Worm (Caenorhabditis elegans) whole organism, mixed stage, embryonic: ENCODE results near the gene sri-54.
"Not testable (repeated sequence)": the region's sequence is repeated elsewhere in the genome, so short reads cannot be mapped to it uniquely, and the experiment has no call there.

Source experiments
- M03D4.4 ChIP-seq: sonication (generic microtip); optimal IDR thresholded peaks from 2 replicates; lab custom pipeline; 2017; ENCODE audit warnings: mild to moderate bottlenecking, missing genetic modification characterization, missing compliant biosample characterization
- bed-3 ChIP-seq: fragments of 200-800 bp; sonication (Bioruptor generic); optimal IDR thresholded peaks from 3 replicates; lab custom pipeline; 2018; ENCODE audit warnings: mild to moderate bottlenecking, missing genetic modification characterization, moderate library complexity, missing compliant biosample characterization
- blmp-1 ChIP-seq: fragments of 150-350 bp; optimal IDR thresholded peaks from 2 replicates; lab custom pipeline; 2014; ENCODE audit warnings: missing biosample characterization, missing genetic modification characterization
- ceh-39 ChIP-seq: fragments of 150-350 bp; optimal IDR thresholded peaks from 2 replicates; lab custom pipeline; 2014; ENCODE audit warnings: missing biosample characterization, missing genetic modification characterization
- ceh-43 ChIP-seq: fragments of 200-800 bp; sonication (Bioruptor generic); optimal IDR thresholded peaks from 2 replicates; lab custom pipeline; 2018; ENCODE audit warnings: mild to moderate bottlenecking, missing genetic modification characterization, moderate library complexity, missing compliant biosample characterization
- ceh-83 ChIP-seq: fragments of 200-800 bp; sonication (Bioruptor generic); optimal IDR thresholded peaks from 2 replicates; lab custom pipeline; 2018; ENCODE audit warnings: mild to moderate bottlenecking, missing genetic modification characterization, missing compliant biosample characterization
- drap-1 ChIP-seq: fragments of 200-800 bp; sonication (Bioruptor generic); optimal IDR thresholded peaks from 3 replicates; lab custom pipeline; 2018; ENCODE audit warnings: mild to moderate bottlenecking, missing genetic modification characterization, missing compliant biosample characterization
- elt-1 ChIP-seq: sonication (generic microtip); optimal IDR thresholded peaks from 2 replicates; lab custom pipeline; 2017; ENCODE audit warnings: missing genetic modification characterization, mild to moderate bottlenecking, missing compliant biosample characterization, antibody characterized with exemption, moderate library complexity, borderline replicate concordance; ENCODE audit not compliant: insufficient read depth
- elt-3 ChIP-seq: fragments of 150-350 bp; optimal IDR thresholded peaks from 2 replicates; lab custom pipeline; 2014; ENCODE audit warnings: missing biosample characterization, missing genetic modification characterization
- flh-1 ChIP-seq: fragments of 200-800 bp; sonication (Bioruptor generic); optimal IDR thresholded peaks from 2 replicates; lab custom pipeline; 2018; ENCODE audit warnings: mild to moderate bottlenecking, missing genetic modification characterization, moderate library complexity, missing compliant biosample characterization
- ham-2 ChIP-seq: fragments of 200-800 bp; sonication (Bioruptor generic); optimal IDR thresholded peaks from 2 replicates; lab custom pipeline; 2018; ENCODE audit warnings: mild to moderate bottlenecking, missing genetic modification characterization, missing compliant biosample characterization
- hlh-1 ChIP-seq: fragments of 150-350 bp; optimal IDR thresholded peaks from 2 replicates; lab custom pipeline; 2014; ENCODE audit warnings: missing biosample characterization, missing genetic modification reagents, missing genetic modification characterization
- lin-13 ChIP-seq: fragments of 150-350 bp; optimal IDR thresholded peaks from 2 replicates; lab custom pipeline; 2014; ENCODE audit warnings: missing biosample characterization, missing genetic modification characterization
- lin-32 ChIP-seq: fragments of 200-800 bp; sonication (Bioruptor generic); optimal IDR thresholded peaks from 2 replicates; lab custom pipeline; 2018; ENCODE audit warnings: mild to moderate bottlenecking, missing genetic modification characterization, missing compliant biosample characterization
- mab-5 ChIP-seq: fragments of 150-350 bp; optimal IDR thresholded peaks from 2 replicates; lab custom pipeline; 2014; ENCODE audit warnings: missing biosample characterization, missing genetic modification characterization
- mep-1 ChIP-seq: fragments of 150-350 bp; optimal IDR thresholded peaks from 2 replicates; lab custom pipeline; 2017; ENCODE audit warnings: missing biosample characterization, missing genetic modification reagents, missing genetic modification characterization, inconsistent platforms
- nhr-12 ChIP-seq: fragments of 150-350 bp; optimal IDR thresholded peaks from 2 replicates; lab custom pipeline; 2014; ENCODE audit warnings: missing biosample characterization, missing genetic modification characterization
- nhr-237 ChIP-seq: fragments of 150-350 bp; optimal IDR thresholded peaks from 2 replicates; lab custom pipeline; 2014; ENCODE audit warnings: missing biosample characterization, missing genetic modification characterization
- nhr-76 ChIP-seq: sonication (generic microtip); optimal IDR thresholded peaks from 2 replicates; lab custom pipeline; 2017; ENCODE audit warnings: missing biosample characterization, missing genetic modification characterization
- sem-2 ChIP-seq: fragments of 200-800 bp; sonication (Bioruptor generic); optimal IDR thresholded peaks from 2 replicates; lab custom pipeline; 2018; ENCODE audit warnings: mild to moderate bottlenecking, missing genetic modification characterization, missing compliant biosample characterization
- sptf-1 ChIP-seq: sonication (generic microtip); optimal IDR thresholded peaks from 2 replicates; lab custom pipeline; 2017; ENCODE audit warnings: mild to moderate bottlenecking, missing genetic modification characterization, moderate library complexity, missing compliant biosample characterization
- tbx-8 ChIP-seq: fragments of 200-800 bp; sonication (Bioruptor generic); optimal IDR thresholded peaks from 2 replicates; lab custom pipeline; 2018; ENCODE audit warnings: mild to moderate bottlenecking, missing genetic modification characterization, moderate library complexity, missing compliant biosample characterization
- unc-120 ChIP-seq: sonication (generic microtip); optimal IDR thresholded peaks from 2 replicates; lab custom pipeline; 2017; ENCODE audit warnings: missing genetic modification characterization, missing compliant biosample characterization; ENCODE audit not compliant: poor library complexity, severe bottlenecking
- unc-39 ChIP-seq: fragments of 150-350 bp; optimal IDR thresholded peaks from 2 replicates; lab custom pipeline; 2014; ENCODE audit warnings: missing biosample characterization, missing genetic modification characterization
- unc-62 ChIP-seq: fragments of 150-350 bp; optimal IDR thresholded peaks from 2 replicates; lab custom pipeline; 2014; ENCODE audit warnings: missing biosample characterization, missing genetic modification reagents, missing genetic modification characterization
- zip-8 ChIP-seq: fragments of 150-350 bp; optimal IDR thresholded peaks from 2 replicates; lab custom pipeline; 2014; ENCODE audit warnings: missing biosample characterization, missing genetic modification characterization
- ztf-11 ChIP-seq: fragments of 150-350 bp; optimal IDR thresholded peaks from 2 replicates; lab custom pipeline; 2014; ENCODE audit warnings: missing biosample characterization, missing genetic modification characterization

sri-54 gene

ce11 chrII:3148404-3148803 is 10.7 kb upstream of the sri-54 start:
- TF ChIP-seq tbx-8 (GFP tag; lab: Kevin White, UChicago) (no peak), ceh-83 (no peak), unc-39 (tag; lab: Kevin White, UChicago) (no peak), mab-5 (tag; lab: Kevin White, UChicago) (no peak), lin-13 (no peak), unc-62 (GFP tag; lab: Kevin White, UChicago) (no peak), flh-1 (GFP tag; lab: Kevin White, UChicago) (no peak), elt-3 (tag; lab: Kevin White, UChicago) (no peak), blmp-1 (tag; lab: Kevin White, UChicago) (no peak), elt-1 (no peak), M03D4.4 (no peak), lin-32 (GFP tag; lab: Kevin White, UChicago) (no peak), sem-2 (GFP tag; lab: Kevin White, UChicago) (no peak), bed-3 (no peak), sptf-1 (tag; lab: Kevin White, UChicago) (no peak)

DNA sequence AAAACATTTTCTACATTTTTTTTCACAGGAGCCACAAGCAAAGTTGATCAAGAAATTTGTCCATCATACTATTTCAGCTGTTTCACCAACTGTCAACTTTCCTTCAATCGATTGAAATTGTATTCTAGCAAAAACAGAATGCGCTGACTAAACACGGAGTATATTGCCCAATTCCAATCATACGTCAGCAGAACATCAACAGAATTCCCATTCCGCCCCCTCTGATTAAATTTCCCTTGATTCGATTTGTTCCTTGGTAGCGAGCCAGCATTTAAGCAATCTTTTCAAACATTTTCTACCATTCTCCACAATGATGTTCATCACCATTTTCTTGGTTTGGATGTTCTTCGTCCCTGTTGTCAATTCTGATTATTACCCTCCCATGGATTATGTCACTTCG is 8.1 kb upstream of the sri-54 start, which contains the start of gene T10D4.15:
T10D4.15 (plus strand) TSS at position 301 of the 400 bp plus-strand sequence.
- TF ChIP-seq drap-1 (GFP tag; lab: Kevin White, UChicago): no peak
- TF ChIP-seq mep-1 (tag; lab: Kevin White, UChicago): no peak

DNA sequence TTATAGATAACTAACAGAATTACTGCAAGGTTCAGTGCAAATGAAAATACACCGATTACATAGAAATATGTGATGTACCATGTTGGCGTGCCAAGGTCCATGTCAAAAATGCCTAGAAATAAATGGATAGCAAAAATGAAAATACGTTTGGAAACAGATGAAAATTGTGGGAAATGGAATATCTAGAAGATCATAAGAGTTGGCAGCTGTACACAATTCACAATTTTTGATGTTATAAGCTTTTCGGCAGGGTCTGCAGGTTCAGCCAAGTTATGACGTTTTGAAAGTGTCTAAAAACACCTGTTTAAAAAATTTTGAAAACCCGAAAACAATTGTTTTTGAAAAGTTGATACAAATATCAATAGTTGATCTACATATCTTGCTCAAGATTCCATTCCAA is 6.8 kb upstream of the sri-54 start, which contains the start of gene sri-43:
sri-43 (minus strand) TSS at position 101 of the 400 bp plus-strand sequence.
- not testable (repeated sequence) for TF ChIP-seq ceh-43 (GFP tag; lab: Kevin White, UChicago); elt-3 (tag; lab: Kevin White, UChicago); ceh-39 (tag; lab: Kevin White, UChicago)

ce11 chrII:3142855-3143254 is 5.2 kb upstream of the sri-54 start, which contains the start of gene sri-42:
Gene sri-42, minus strand, starts transcription at chrII:3142955.
- TF ChIP-seq mep-1, zip-8, unc-120 (tag; lab: Kevin White, UChicago): not testable (repeated sequence)

ce11 chrII:3135293-3135692 is 2.4 kb downstream of the sri-54 start:
- TF ChIP-seq ceh-83 (no peak), bed-3 (no peak), M03D4.4 (no peak), ceh-43 (GFP tag; lab: Kevin White, UChicago) (no peak), ham-2 (GFP tag; lab: Kevin White, UChicago) (no peak), zip-8 (tag; lab: Kevin White, UChicago) (no peak), unc-120 (tag; lab: Kevin White, UChicago) (no peak), nhr-12 (tag; lab: Kevin White, UChicago) (no peak), blmp-1 (tag; lab: Kevin White, UChicago) (no peak), tbx-8 (GFP tag; lab: Kevin White, UChicago) (no peak), drap-1 (GFP tag; lab: Kevin White, UChicago) (no peak)

DNA sequence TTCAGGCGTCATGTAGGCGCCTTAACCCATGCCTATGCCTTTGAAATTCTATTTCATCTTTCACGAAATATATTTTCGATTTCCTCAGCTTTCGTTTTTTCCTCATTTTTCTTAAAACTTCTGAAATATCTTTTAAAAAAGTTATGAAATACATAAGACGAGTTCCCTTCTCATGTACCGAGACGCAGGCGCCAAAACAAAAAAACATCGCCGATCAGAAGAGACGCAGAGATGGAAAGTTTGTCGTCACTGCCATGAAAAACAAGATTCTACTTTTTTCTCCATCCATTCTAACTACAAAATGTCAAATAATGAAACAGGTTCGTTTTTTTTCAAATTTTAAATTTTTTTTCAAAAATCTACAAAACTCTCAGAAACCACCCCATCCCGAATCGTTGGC is 8.7 kb downstream of the sri-54 start, which contains the start of gene chil-24:
chil-24 (plus strand) TSS at position 156 of the 400 bp plus-strand sequence.
- no peak for TF ChIP-seq nhr-76
- TF ChIP-seq, all 35 proteins: peak for 0

DNA sequence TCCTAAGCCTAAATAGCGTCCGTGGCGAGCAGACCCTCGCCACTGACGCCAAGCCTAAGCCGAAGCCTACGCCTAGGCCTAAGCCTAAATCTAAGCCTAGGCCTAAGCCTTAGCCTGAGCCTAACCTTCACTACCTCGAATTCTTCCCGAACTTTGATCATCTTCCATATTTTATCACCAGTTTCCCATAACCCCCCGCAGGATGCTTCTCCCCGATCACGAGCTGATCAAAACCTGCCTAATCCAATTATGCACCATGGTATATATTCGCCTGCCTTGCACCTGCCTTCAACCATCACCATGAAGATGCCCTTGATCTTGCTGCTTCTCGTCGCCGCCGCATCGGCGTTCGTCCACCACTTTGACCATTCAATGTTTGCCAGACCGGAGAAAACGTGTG is 11.0 kb downstream of the sri-54 start, which contains the start of gene ins-31:
ins-31 (plus strand) TSS at position 301 of the 400 bp plus-strand sequence.
- not testable (repeated sequence) for TF ChIP-seq zip-8, unc-39, nhr-12 (tag; lab: Kevin White, UChicago)

DNA sequence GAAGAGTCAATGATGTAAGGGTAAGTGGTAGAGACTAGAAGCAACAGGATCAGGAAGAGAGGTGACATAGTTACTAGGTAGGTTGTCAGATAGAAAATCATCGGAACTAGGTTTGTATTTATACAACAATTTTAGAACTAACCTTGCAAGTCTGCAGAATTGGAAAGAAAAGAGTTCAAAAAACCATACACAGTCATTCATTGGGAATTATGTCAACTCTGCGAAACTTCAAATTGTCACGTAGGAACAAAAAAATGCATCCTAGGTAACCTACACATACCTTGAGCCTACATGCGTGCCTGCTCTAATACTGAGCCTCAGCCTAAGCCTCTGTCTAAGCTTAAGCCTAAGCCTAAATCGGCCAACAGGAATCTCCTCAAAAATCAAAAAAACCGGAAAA is 11.4 kb downstream of the sri-54 start, which contains the start of gene ins-19:
ins-19 (minus strand) TSS at position 101 of the 400 bp plus-strand sequence.
- no peak for TF ChIP-seq hlh-1
- no peak for TF ChIP-seq ceh-39 (tag; lab: Kevin White, UChicago)
- TF ChIP-seq zip-8 (tag; lab: Kevin White, UChicago): no peak
- TF ChIP-seq nhr-237: no peak
- no peak for TF ChIP-seq blmp-1 (tag; lab: Kevin White, UChicago)
- TF ChIP-seq M03D4.4: no peak
- TF ChIP-seq ztf-11 (tag; lab: Kevin White, UChicago): no peak
- no peak for TF ChIP-seq unc-62 (GFP tag; lab: Kevin White, UChicago)
- TF ChIP-seq ceh-83: no peak
- no peak for TF ChIP-seq unc-39 (tag; lab: Kevin White, UChicago)
- TF ChIP-seq, all 35 proteins: peak for 0
